Worm (Caenorhabditis elegans) whole organism, L1 larva: ENCODE measurements around the gene F41E6.5.

ENCODE experiments used
- ama-1 ChIP-seq: fragments of 150-350 bp; optimal IDR thresholded peaks from 2 replicates; lab custom pipeline; 2014
- egl-13 ChIP-seq: sonication (generic microtip); optimal IDR thresholded peaks from 2 replicates; lab custom pipeline; 2016; ENCODE audit warnings: missing genotype, missing genetic modification reagents, missing genetic modification characterization, missing compliant biosample characterization
- egl-27 ChIP-seq, 2 experiments: fragments of 150-350 bp in 1 of 2; sonication (generic microtip); optimal IDR thresholded peaks; 3 replicates each; lab custom pipeline; 2017 to 2018; ENCODE audit warnings: missing biosample characterization in 2 of 2, missing genetic modification characterization in 2 of 2, missing genetic modification reagents in 2 of 2
- mab-9 ChIP-seq: fragments of 200-800 bp; sonication (Bioruptor generic); IDR thresholded peaks from 2 replicates; pipeline ENCODE4 v1.3.6; 2022; ENCODE audit warnings: missing genetic modification reagents, missing genetic modification characterization, missing compliant biosample characterization
- tbx-2 ChIP-seq: sonication (generic microtip); optimal IDR thresholded peaks from 2 replicates; lab custom pipeline; 2016; ENCODE audit warnings: missing genetic modification characterization, missing compliant biosample characterization
- unc-130 ChIP-seq: fragments of 150-350 bp; optimal IDR thresholded peaks from 2 replicates; lab custom pipeline; 2017; ENCODE audit warnings: missing biosample characterization, missing genetic modification characterization, inconsistent platforms
- unc-62 ChIP-seq: fragments of 150-350 bp; optimal IDR thresholded peaks from 2 replicates; lab custom pipeline; 2014; ENCODE audit warnings: missing biosample characterization, missing genetic modification reagents, missing genetic modification characterization
- unc-86 ChIP-seq: sonication (generic microtip); optimal IDR thresholded peaks from 2 replicates; lab custom pipeline; 2016; ENCODE audit warnings: missing genetic modification characterization, missing compliant biosample characterization

DNA sequence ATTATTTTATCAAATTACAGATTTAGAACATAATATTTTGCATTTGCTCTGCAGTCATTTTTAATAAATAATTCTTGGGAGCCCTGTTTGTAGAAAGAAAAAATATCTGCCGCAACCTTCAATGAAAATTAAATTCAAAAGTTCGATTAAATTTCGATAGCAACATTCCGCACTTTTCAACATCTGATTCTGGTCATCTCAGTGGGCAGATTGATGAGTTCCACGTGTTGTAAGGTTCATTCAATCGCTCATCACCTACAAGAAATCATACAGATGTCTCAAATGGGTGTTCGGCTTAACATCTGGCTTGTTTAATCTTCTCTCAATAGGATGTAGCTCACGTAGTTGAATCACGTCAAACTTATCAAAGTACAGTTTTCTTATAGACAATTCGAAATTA is 3.3 kb upstream of the F41E6.5 start:
- no peak for TF ChIP-seq mab-9 (GFP tag; lab: Robert Waterston, UW)
- TF ChIP-seq unc-86 (tag; lab: Kevin White, UChicago) = no peak
- no peak for TF ChIP-seq unc-130 (tag; lab: Kevin White, UChicago)
- no peak for TF ChIP-seq ama-1
- TF ChIP-seq unc-62 (GFP tag; lab: Kevin White, UChicago) = no peak
- TF ChIP-seq egl-13 (tag; lab: Kevin White, UChicago) = no peak
- no peak for TF ChIP-seq egl-27 (tag; optimal IDR thresholded peaks at IDR 0.05; lab: Kevin White, UChicago)
- no peak for TF ChIP-seq tbx-2 (tag; lab: Kevin White, UChicago)
